Fruit fly (Drosophila melanogaster) Kc167 (cell line): ENCODE results near the gene CG14440.

Experiments
- psq ChIP-seq: fragments of >200 bp; optimal IDR thresholded peaks from 2 replicates; lab custom pipeline; 2017; ENCODE audit warnings: missing external identifiers
- ttk ChIP-seq: sonication (Bioruptor generic); optimal IDR thresholded peaks from 2 replicates; lab custom pipeline; 2017; ENCODE audit warnings: missing external identifiers

- no peak for TF ChIP-seq psq (lab: Kevin White, UChicago)
- no peak for TF ChIP-seq ttk (lab: Kevin White, UChicago)
Measured at dm6 chrX:6719259-6719658, 20.9 kb upstream of the CG14440 start.
